Fruit fly (Drosophila melanogaster): Measurements from ENCODE around the gene CG14421.
A peak's percentile ranks its signal among the peaks of the same experiment; 100 is the strongest.

CG14421 gene

dm6 chrX:2951637-2952036, 10.4 kb downstream of the CG14421 start (continued):
- peak; percentile 41 for TF ChIP-seq CG7556 (GFP tag; optimal IDR thresholded peaks at IDR 0.05)
- peak; percentile 51 for TF ChIP-seq CG18262 (tag; optimal IDR thresholded peaks at IDR 0.05)
- 0 out of 2 replicates have a peak, but pooled peaks have one; percentile 18 for TF ChIP-seq CG32772 (GFP tag; IDR thresholded peaks at IDR 0.05)
- peak; percentile 31 for TF ChIP-seq CG17359 (tag; optimal IDR thresholded peaks at IDR 0.05)
- peak; percentile 43; the same call in 1 of the 3 replicates for TF ChIP-seq so (GFP tag; IDR thresholded peaks at IDR 0.05)
- peak; percentile 52 for TF ChIP-seq CG7839 (tag; optimal IDR thresholded peaks at IDR 0.05)
- TF ChIP-seq kah (GFP tag; optimal IDR thresholded peaks at IDR 0.05): no peak
- TF ChIP-seq maf-S (GFP tag; optimal IDR thresholded peaks at IDR 0.05): no peak
- no peak for TF ChIP-seq CG2116 (GFP tag; optimal IDR thresholded peaks at IDR 0.05)
- peak; percentile 68 for TF ChIP-seq CG31441 (GFP tag; IDR thresholded peaks at IDR 0.05)
- TF ChIP-seq Blimp-1 (GFP tag; optimal IDR thresholded peaks at IDR 0.05): peak; percentile 50

dm6 chrX:2956641-2957040, 15.4 kb downstream of the CG14421 start:
- TF ChIP-seq CG30403 (GFP tag; optimal IDR thresholded peaks at IDR 0.05) (no peak), CG1024 (GFP tag; IDR thresholded peaks at IDR 0.05) (no peak), CG6791 (GFP tag; IDR thresholded peaks at IDR 0.05; ENCODE audit: partially characterized antibody) (no peak), Ssrp (tag; optimal IDR thresholded peaks at IDR 0.05) (no peak), D19B (GFP tag; optimal IDR thresholded peaks at IDR 0.05) (no peak), CG13296 (GFP tag; optimal IDR thresholded peaks at IDR 0.05) (no peak), pzg (GFP tag; optimal IDR thresholded peaks at IDR 0.05) (no peak), CG7372 (GFP tag; IDR thresholded peaks at IDR 0.05) (no peak), CoRest (tag; optimal IDR thresholded peaks at IDR 0.05) (no peak), CG12071 (GFP tag; optimal IDR thresholded peaks at IDR 0.05) (no peak), CG13123 (GFP tag; optimal IDR thresholded peaks at IDR 0.05) (no peak), CG17361 (GFP tag; IDR thresholded peaks at IDR 0.05) (no peak), Max (GFP tag; optimal IDR thresholded peaks at IDR 0.05) (no peak), CG11504 (tag; optimal IDR thresholded peaks at IDR 0.05) (peak; percentile 9), PHDP (tag; optimal IDR thresholded peaks at IDR 0.05) (no peak), CG33213 (GFP tag; optimal IDR thresholded peaks at IDR 0.05) (no peak), Dip2 (GFP tag; IDR thresholded peaks at IDR 0.05) (no peak), chif (GFP tag; optimal IDR thresholded peaks at IDR 0.05) (peak in 1 of 2 experiments; percentile 1), YL-1 (GFP tag; optimal IDR thresholded peaks at IDR 0.05) (no peak), hb (GFP tag; IDR thresholded peaks at IDR 0.05; ENCODE audit: partially characterized antibody) (no peak), CG4730 (GFP tag; IDR thresholded peaks at IDR 0.05) (no peak), sc (optimal IDR thresholded peaks at IDR 0.05) (no peak), sc (GFP tag; optimal IDR thresholded peaks at IDR 0.05) (no peak), trem (tag; optimal IDR thresholded peaks at IDR 0.05) (no peak), CG16779 (GFP tag; IDR thresholded peaks at IDR 0.05) (no peak), p53 (GFP tag; optimal IDR thresholded peaks at IDR 0.05) (no peak), bowl (GFP tag; IDR thresholded peaks at IDR 0.05) (no peak), Myb (GFP tag; optimal IDR thresholded peaks at IDR 0.05) (no peak), chm (GFP tag; IDR thresholded peaks at IDR 0.05) (no peak), Asciz (GFP tag; optimal IDR thresholded peaks at IDR 0.05) (no peak), fru (optimal IDR thresholded peaks at IDR 0.05) (no peak), CG8290 (GFP tag; optimal IDR thresholded peaks at IDR 0.05) (no peak), CG8290 (tag; optimal IDR thresholded peaks at IDR 0.05) (peak in 1 of 2 experiments; percentile 4), Lim3 (GFP tag; IDR thresholded peaks at IDR 0.05) (no peak), Atf-2 (GFP tag; optimal IDR thresholded peaks at IDR 0.05) (no peak), Xrp1 (GFP tag; IDR thresholded peaks at IDR 0.05) (peak; percentile 27; the same call in 1 of the 2 replicates), psq (GFP tag; optimal IDR thresholded peaks at IDR 0.05) (no peak), CG11247 (GFP tag; IDR thresholded peaks at IDR 0.05) (no peak), gro (GFP tag; optimal IDR thresholded peaks at IDR 0.05) (no peak), tin (GFP tag; optimal IDR thresholded peaks at IDR 0.05) (no peak), unc-4 (GFP tag; IDR thresholded peaks at IDR 0.05; ENCODE audit: partially characterized antibody) (no peak)
